Fruit fly (Drosophila melanogaster) Kc167 (cell line): Measurements from ENCODE around the gene CG4733.

Source experiments
- Myc ChIP-seq: fragments of >200 bp; optimal IDR thresholded peaks from 2 replicates; lab custom pipeline; 2017; ENCODE audit warnings: missing external identifiers
- Sin3A ChIP-seq: fragments of >200 bp; optimal IDR thresholded peaks from 2 replicates; lab custom pipeline; 2018; ENCODE audit warnings: missing external identifiers
- h ChIP-seq: fragments of >200 bp; optimal IDR thresholded peaks from 3 replicates; lab custom pipeline; 2018; ENCODE audit warnings: missing external identifiers
- insv ChIP-seq: fragments of >200 bp; optimal IDR thresholded peaks from 3 replicates; lab custom pipeline; 2018; ENCODE audit warnings: missing external identifiers
- psq ChIP-seq: fragments of >200 bp; optimal IDR thresholded peaks from 2 replicates; lab custom pipeline; 2017; ENCODE audit warnings: missing external identifiers
- ttk ChIP-seq: sonication (Bioruptor generic); optimal IDR thresholded peaks from 2 replicates; lab custom pipeline; 2017; ENCODE audit warnings: missing external identifiers

The CG4733 gene

dm6 chr3R:19890340-19890998 lies at the start of gene CG4733:
TSS of gene CG4733 (plus strand) at chr3R:19890689.
- no peak for TF ChIP-seq Myc (lab: Kevin White, UChicago)
- no peak for TF ChIP-seq h
- TF ChIP-seq ttk (lab: Kevin White, UChicago) = no peak
- TF ChIP-seq Sin3A (lab: Kevin White, UChicago) = no peak

DNA sequence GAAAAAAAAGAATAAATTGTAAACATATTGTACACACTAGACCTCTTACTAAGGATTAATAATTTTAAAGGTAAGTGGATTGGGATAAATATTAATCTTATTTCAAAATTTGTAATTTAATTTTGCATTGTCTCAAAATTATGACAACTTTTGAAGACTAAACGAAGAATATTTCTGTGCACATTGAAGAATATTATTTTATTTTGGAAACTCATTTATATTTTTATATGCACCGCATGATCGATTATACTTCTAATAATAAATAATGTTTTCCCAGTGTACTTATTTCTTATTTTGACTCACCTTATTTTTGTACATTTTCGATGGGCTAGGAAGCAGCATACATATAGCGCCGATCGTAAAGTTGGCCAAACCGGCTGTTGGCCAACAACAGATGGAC lies 46.6 kb upstream of the CG4733 start:
- TF ChIP-seq h (no peak), ttk (lab: Kevin White, UChicago) (no peak)

DNA sequence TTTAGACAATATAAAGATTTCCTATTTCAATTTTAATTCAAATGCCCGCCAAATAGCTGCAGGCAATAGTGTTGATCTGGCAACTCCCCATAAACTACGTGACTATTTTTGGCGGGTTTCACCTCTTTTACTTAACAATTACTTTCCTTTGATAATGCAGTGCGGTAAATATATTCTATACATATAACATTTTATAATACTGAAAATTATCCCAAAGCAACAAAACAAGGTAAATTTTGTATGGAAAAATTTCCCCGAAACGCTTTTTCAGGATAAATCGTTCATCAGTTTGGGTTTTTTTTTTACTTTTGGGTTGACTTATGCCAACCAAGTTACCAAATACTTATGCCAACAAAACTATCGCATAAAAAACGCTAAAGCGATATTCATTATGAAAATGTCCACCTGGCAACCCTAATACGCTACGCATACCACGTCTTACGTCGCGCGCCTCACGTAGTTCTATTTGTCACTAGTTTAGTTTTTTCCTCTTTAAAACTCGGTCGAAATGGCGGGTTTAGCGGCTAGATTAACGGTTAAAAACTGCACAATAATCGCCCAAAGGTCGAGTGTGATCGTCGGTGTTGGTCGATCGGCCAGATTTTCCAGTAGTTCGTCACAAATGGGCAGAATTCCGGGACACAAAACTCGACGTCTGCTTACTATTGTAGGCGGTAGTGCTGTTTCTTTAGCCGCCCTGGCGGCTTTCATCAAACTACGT lies 43.5 kb upstream of the CG4733 start, which contains the start of gene MICU3:
MICU3 (plus strand) TSS at position 442 of the 721 bp plus-strand sequence.
- TF ChIP-seq psq (lab: Kevin White, UChicago) (no peak), insv (lab: Kevin White, UChicago) (no peak), Sin3A (lab: Kevin White, UChicago) (no peak), h (no peak), ttk (lab: Kevin White, UChicago) (no peak), Myc (lab: Kevin White, UChicago) (no peak)

DNA sequence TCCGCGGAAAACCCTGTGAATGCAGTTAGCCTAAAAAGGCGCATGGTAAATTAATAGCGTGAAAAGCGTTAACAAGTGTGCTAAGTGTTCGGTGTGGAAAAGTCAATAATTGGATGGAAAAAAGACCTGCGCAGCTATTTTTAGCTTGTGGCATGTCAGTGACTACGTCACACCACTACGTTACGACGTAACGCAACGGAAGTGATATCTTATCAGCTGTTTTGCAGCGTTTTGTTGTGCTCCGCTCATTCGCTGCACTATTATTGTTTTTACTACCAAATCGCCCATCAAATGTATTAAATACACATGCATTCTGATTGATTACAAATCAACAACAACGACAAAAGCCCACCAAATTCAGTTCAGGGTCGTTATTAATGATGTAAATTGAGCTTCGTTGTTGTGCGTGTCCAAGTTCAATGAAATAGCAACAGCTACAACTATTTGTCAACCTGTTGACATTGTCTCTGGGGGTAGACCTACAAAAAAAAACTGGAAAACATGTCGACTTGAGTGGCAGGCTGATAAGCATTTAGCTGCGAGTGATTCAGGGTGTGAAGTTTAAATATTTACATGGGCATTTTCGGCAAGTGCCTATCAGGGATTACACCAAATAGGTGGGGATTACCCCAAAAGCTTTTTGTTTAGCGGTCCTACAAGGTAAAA lies 42.8 kb upstream of the CG4733 start:
- TF ChIP-seq insv (lab: Kevin White, UChicago) (no peak), psq (lab: Kevin White, UChicago) (peak; percentile 57), ttk (lab: Kevin White, UChicago) (no peak), h (no peak)

DNA sequence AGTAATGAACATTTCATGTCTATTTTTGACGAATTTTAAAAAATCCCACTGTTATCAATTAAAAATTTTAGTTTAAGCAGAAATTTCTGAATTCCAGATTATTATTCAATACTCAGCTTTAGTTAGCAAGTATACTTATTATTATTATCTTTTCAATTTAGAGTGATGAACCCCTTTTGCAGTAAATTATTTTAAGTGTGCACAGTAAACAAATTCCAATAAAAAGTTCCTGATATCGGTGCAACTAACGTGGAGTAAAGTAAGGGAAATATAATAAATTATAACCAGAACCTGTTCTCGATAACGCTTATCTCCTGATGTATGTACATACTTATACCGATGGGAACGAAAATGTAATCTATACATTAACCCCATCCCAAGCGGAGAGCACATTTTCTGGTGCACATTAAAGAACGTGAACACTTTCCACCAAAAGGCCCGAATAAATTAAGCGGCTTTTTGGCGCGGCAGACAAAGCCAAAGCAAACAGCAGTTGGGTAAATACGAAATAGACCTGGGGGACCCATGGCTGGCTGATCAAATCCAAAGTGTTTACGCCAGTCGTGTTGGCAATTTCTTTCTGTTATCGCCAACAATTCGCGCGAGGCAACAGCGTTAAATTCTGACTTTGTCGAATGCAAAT lies 32.4 kb upstream of the CG4733 start:
- TF ChIP-seq ttk (lab: Kevin White, UChicago) = no peak
- no peak for TF ChIP-seq Sin3A (lab: Kevin White, UChicago)
- TF ChIP-seq insv (lab: Kevin White, UChicago) = no peak
- no peak for TF ChIP-seq psq (lab: Kevin White, UChicago)
- no peak for TF ChIP-seq Myc (lab: Kevin White, UChicago)
- no peak for TF ChIP-seq h

DNA sequence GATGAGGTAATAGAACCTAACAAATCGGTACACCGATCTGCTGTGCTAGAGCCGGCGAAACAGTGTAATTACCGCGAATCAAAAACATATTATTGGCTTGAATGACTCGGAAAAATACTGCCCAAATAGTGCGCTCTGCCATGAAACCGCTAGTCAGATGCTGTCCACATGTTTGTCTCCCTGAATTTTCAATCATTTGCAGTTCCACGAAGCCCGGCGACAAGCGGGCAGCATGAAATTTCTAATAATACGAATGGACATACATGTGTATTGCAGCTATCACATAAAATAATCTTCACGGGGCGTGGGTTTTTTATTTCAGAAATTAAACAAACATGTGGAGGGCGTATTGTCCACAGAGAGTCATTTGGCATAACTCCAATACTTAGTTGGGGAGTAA lies 31.5 kb upstream of the CG4733 start:
- TF ChIP-seq h (no peak), Myc (lab: Kevin White, UChicago) (no peak), Sin3A (lab: Kevin White, UChicago) (no peak), psq (lab: Kevin White, UChicago) (no peak), ttk (lab: Kevin White, UChicago) (no peak), insv (lab: Kevin White, UChicago) (no peak)

DNA sequence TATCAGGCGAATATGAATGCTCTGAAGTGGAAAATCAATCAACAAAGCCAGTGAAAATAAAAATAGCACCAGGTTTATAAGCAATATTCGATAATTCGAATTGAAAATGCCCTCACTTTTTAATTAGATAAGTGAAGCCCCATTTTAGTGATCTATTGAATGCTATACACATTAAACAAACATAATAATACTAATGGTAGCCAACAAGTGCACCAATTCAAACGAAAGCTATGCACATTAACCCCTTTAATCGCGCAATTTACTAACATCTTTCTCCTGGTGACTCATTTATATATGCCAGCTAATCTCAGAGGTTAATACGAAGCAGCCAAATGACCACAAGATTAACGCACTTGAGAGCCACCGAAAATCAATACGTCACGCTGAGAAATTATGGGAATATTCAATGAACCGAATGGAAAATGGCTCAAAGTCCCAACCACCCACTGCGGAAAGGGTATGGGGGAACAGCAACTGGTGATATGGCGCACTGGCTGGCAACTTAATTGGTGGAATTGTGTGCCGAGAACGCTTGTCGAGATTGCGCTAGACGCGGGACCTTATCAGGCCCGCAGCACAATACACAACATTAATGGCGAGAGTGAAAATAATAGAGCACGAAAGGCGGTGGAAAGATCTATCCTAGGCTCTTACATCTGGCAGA lies 31.0 kb upstream of the CG4733 start:
- no peak for TF ChIP-seq insv (lab: Kevin White, UChicago)
- no peak for TF ChIP-seq Sin3A (lab: Kevin White, UChicago)
- no peak for TF ChIP-seq ttk (lab: Kevin White, UChicago)
- TF ChIP-seq psq (lab: Kevin White, UChicago) = no peak
- no peak for TF ChIP-seq Myc (lab: Kevin White, UChicago)
- no peak for TF ChIP-seq h

dm6 chr3R:19860996-19861719 lies 29.3 kb upstream of the CG4733 start, which contains the start of the genes Ire1 and Mrm2:
TSS of gene Ire1 (minus strand) at chr3R:19861291.
TSS of gene Mrm2 (plus strand) at chr3R:19861610.
- TF ChIP-seq Sin3A (lab: Kevin White, UChicago) = no peak
- no peak for TF ChIP-seq h
- TF ChIP-seq insv (lab: Kevin White, UChicago) = no peak
- TF ChIP-seq ttk (lab: Kevin White, UChicago) = no peak
- no peak for TF ChIP-seq psq (lab: Kevin White, UChicago)
- no peak for TF ChIP-seq Myc (lab: Kevin White, UChicago)

DNA sequence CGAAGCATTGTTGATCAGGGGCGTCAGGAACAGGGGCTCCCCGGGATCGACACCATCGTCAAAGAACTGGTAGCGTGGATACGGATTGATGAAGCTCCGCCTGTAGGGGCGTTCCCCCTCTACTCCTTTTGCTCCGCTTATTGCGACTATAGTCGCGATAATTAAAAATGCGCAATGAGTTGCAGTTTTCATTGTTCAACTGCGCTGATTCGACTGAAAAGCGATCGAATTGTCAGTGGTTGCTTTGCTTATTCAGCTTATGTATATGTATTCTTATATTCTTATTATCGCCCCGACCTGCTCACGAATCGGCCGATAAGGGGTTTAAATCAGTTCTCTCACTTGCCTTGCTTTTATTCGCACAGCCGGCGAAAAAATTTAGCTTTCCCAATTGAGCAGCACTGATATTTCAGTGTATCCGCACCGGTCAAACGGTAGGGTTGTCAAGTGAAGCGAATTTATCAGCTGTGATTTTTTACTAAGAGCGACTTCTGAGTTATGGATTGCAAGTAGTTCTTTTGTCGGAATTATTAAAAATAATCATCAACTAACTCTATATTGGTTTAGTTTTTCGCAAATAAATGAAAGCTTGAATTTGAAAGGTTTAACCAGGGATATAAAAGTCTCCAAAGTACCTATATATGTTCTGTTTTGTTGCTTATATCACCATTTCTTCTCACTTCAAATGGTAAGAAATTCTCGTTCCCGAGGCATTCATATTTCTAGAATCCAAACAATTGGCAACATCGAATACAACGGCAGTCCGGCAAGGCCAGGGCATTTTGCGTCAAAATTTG lies 26.3 kb upstream of the CG4733 start, which contains the start of the genes CG4572 and CG4686:
CG4572 (minus strand) TSS at position 415 of the 797 bp plus-strand sequence.
CG4686 (plus strand) TSS at position 518 of the 797 bp plus-strand sequence.
- TF ChIP-seq psq (lab: Kevin White, UChicago) (no peak), insv (lab: Kevin White, UChicago) (no peak), Sin3A (lab: Kevin White, UChicago) (no peak), h (no peak), Myc (lab: Kevin White, UChicago) (no peak), ttk (lab: Kevin White, UChicago) (no peak)
